Fruit fly (Drosophila melanogaster): Measurements from ENCODE around the gene CG6026.

Gene CG6026

DNA sequence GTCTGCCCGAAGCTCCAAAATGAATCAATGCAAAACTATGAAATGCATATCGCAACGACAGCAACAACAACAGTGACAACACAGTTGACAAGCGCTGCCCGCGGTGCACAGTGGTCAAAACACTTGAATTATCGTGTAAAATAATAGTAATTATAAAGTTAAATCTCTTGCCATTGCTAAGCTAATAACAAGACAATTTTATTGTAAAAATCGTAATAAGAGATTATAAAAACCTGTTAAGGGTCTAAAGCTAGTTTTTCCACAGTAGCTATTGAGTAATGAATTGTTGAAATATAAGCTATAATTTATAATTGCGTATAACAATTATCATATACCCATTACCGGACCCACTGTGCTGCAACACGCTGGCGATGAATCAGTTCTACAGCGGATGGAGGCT, 39.7 kb downstream of the CG6026 start (continued):
- TF ChIP-seq CG11247 (GFP tag; IDR thresholded peaks at IDR 0.05) (no peak), Stat92E (GFP tag; optimal IDR thresholded peaks at IDR 0.05) (peak in 1 of 3 experiments; percentile 39), CG5180 (GFP tag; optimal IDR thresholded peaks at IDR 0.05) (peak; percentile 6), CG17912 (GFP tag; optimal IDR thresholded peaks at IDR 0.05) (no peak), danr (GFP tag; IDR thresholded peaks at IDR 0.05) (0 out of 2 replicates have a peak, but pooled peaks have one; percentile 12), CG11093 (GFP tag; IDR thresholded peaks at IDR 0.05) (peak; percentile 57; the same call in 2 of the 3 replicates), vvl (GFP tag; IDR thresholded peaks at IDR 0.05) (peak; percentile 59), Dfd (GFP tag; optimal IDR thresholded peaks at IDR 0.05) (no peak), phol (tag; optimal IDR thresholded peaks at IDR 0.05) (peak; percentile 80), CG2712 (tag; optimal IDR thresholded peaks at IDR 0.05) (peak; percentile 86), CG4360 (GFP tag; IDR thresholded peaks at IDR 0.05) (peak; percentile 76), Xrp1 (GFP tag; IDR thresholded peaks at IDR 0.05) (peak; percentile 86), disco-r (GFP tag; optimal IDR thresholded peaks at IDR 0.05) (no peak), Mrtf (GFP tag; IDR thresholded peaks at IDR 0.05) (peak; percentile 30; the same call in 1 of the 3 replicates), CG12391 (tag; optimal IDR thresholded peaks at IDR 0.05) (peak; percentile 56), CG1233 (GFP tag; optimal IDR thresholded peaks at IDR 0.05) (peak; percentile 16), fd96Cb (tag; optimal IDR thresholded peaks at IDR 0.05) (peak; percentile 71), so (GFP tag; IDR thresholded peaks at IDR 0.05) (peak; percentile 55; the same call in 1 of the 3 replicates), CG32767 (GFP tag; IDR thresholded peaks at IDR 0.05) (peak; percentile 36; the same call in 1 of the 2 replicates), D (optimal IDR thresholded peaks at IDR 0.05) (no peak), D (GFP tag; optimal IDR thresholded peaks at IDR 0.05) (peak; percentile 54), pho (GFP tag; optimal IDR thresholded peaks at IDR 0.05) (no peak), CG14667 (GFP tag; IDR thresholded peaks at IDR 0.05) (0 out of 2 replicates have a peak, but pooled peaks have one; percentile 11), CG12104 (GFP tag; optimal IDR thresholded peaks at IDR 0.05) (no peak), Sox102F (GFP tag; optimal IDR thresholded peaks at IDR 0.05) (peak; percentile 80), CG10979 (tag; optimal IDR thresholded peaks at IDR 0.05) (peak; percentile 79), ewg (GFP tag; optimal IDR thresholded peaks at IDR 0.05) (peak; percentile 51), CG3407 (GFP tag; optimal IDR thresholded peaks at IDR 0.05) (peak; percentile 42), CG18599 (GFP tag; optimal IDR thresholded peaks at IDR 0.05) (peak; percentile 16), CG6813 (GFP tag; optimal IDR thresholded peaks at IDR 0.05) (peak; percentile 2), CG14710 (tag; optimal IDR thresholded peaks at IDR 0.05) (peak; percentile 62), CG15696 (tag; optimal IDR thresholded peaks at IDR 0.05) (peak; percentile 22), Ptx1 (GFP tag; IDR thresholded peaks at IDR 0.05) (peak; percentile 74), CG4820 (GFP tag; optimal IDR thresholded peaks at IDR 0.05) (peak; percentile 35), eve (GFP tag; optimal IDR thresholded peaks at IDR 0.05) (peak in 1 of 2 experiments; percentile 54), Nf-YB (GFP tag; optimal IDR thresholded peaks at IDR 0.05) (peak; percentile 25), bcd (GFP tag; optimal IDR thresholded peaks at IDR 0.05) (peak; percentile 37), CG6689 (GFP tag; IDR thresholded peaks at IDR 0.05) (peak; percentile 71), CG18619 (GFP tag; optimal IDR thresholded peaks at IDR 0.05) (peak; percentile 17), CG30431 (GFP tag; optimal IDR thresholded peaks at IDR 0.05) (peak; percentile 44), NC2β (GFP tag; optimal IDR thresholded peaks at IDR 0.05) (peak; percentile 0), CG1602 (GFP tag; optimal IDR thresholded peaks at IDR 0.05) (peak; percentile 12), CG18262 (tag; optimal IDR thresholded peaks at IDR 0.05) (peak; percentile 88), zfh1 (GFP tag; IDR thresholded peaks at IDR 0.05) (peak; percentile 78), CG15011 (GFP tag; optimal IDR thresholded peaks at IDR 0.05) (peak; percentile 3), Atf3 (GFP tag; optimal IDR thresholded peaks at IDR 0.05) (no peak), Eip74EF (GFP tag; optimal IDR thresholded peaks at IDR 0.05) (peak in 1 of 2 experiments; percentile 70), bsh (GFP tag; optimal IDR thresholded peaks at IDR 0.05) (peak; percentile 79 to 84), CG7271 (tag; optimal IDR thresholded peaks at IDR 0.05) (peak; percentile 23), CG1647 (GFP tag; optimal IDR thresholded peaks at IDR 0.05) (no peak)
